Fruit fly (Drosophila melanogaster) whole organism, embryonic: ENCODE data around the gene CG15023.

ENCODE experiments used
- Asciz ChIP-seq: fragments of 200-800 bp; sonication (Bioruptor generic); optimal IDR thresholded peaks from 2 replicates; lab custom pipeline; 2017; ENCODE audit warnings: missing biosample characterization, mild to moderate bottlenecking, missing genetic modification characterization, missing genetic modification reagents
- BEAF-32 ChIP-seq: fragments of 200-800 bp; sonication (Bioruptor generic); optimal IDR thresholded peaks from 3 replicates; lab custom pipeline; 2017; ENCODE audit warnings: missing biosample characterization, missing genetic modification characterization, mild to moderate bottlenecking, moderate library complexity, missing genetic modification reagents
- C15 ChIP-seq: fragments of 200-800 bp; sonication (Bioruptor generic); IDR thresholded peaks from 3 replicates; pipeline ENCODE4 v1.3.6; 2022; ENCODE audit warnings: missing biosample characterization, missing genetic modification characterization
- CG10209 ChIP-seq: fragments of 200-800 bp; sonication (Bioruptor generic); optimal IDR thresholded peaks from 3 replicates; lab custom pipeline; 2017; ENCODE audit warnings: missing biosample characterization, mild to moderate bottlenecking, missing genetic modification characterization, missing genetic modification reagents
- CG12744 ChIP-seq: fragments of 200-800 bp; sonication (Bioruptor generic); optimal IDR thresholded peaks from 2 replicates; lab custom pipeline; 2016; ENCODE audit warnings: missing biosample characterization, missing genetic modification characterization
- CG13775 ChIP-seq: fragments of 200-800 bp; sonication (Bioruptor generic); optimal IDR thresholded peaks from 3 replicates; lab custom pipeline; 2017; ENCODE audit warnings: missing biosample characterization, mild to moderate bottlenecking, missing genetic modification characterization
- CG14710 ChIP-seq: fragments of 200-800 bp; sonication (Bioruptor generic); optimal IDR thresholded peaks from 3 replicates; lab custom pipeline; 2019; ENCODE audit warnings: missing biosample characterization, mild to moderate bottlenecking, missing genetic modification characterization, moderate library complexity
- CG15696 ChIP-seq: fragments of 200-800 bp; sonication (Bioruptor generic); optimal IDR thresholded peaks from 2 replicates; lab custom pipeline; 2019; ENCODE audit warnings: missing biosample characterization, mild to moderate bottlenecking, missing genetic modification characterization, moderate library complexity
- CG16863 ChIP-seq: fragments of 200-800 bp; sonication (Bioruptor generic); optimal IDR thresholded peaks from 3 replicates; lab custom pipeline; 2016; ENCODE audit warnings: missing biosample characterization, missing genetic modification characterization
- CG17359 ChIP-seq: fragments of 200-800 bp; sonication (Bioruptor generic); optimal IDR thresholded peaks from 3 replicates; lab custom pipeline; 2018; ENCODE audit warnings: missing biosample characterization, mild to moderate bottlenecking, missing genetic modification characterization, moderate library complexity
- CG17802 ChIP-seq: fragments of 200-800 bp; sonication (Bioruptor generic); optimal IDR thresholded peaks from 2 replicates; lab custom pipeline; 2018; ENCODE audit warnings: missing biosample characterization, mild to moderate bottlenecking, missing genetic modification characterization, moderate library complexity
- CG1832 ChIP-seq: fragments of 200-800 bp; sonication (Bioruptor generic); optimal IDR thresholded peaks from 2 replicates; lab custom pipeline; 2017; ENCODE audit warnings: missing biosample characterization, mild to moderate bottlenecking, missing genetic modification characterization, inconsistent platforms
- CG32772 ChIP-seq: fragments of 200-800 bp; sonication (Bioruptor generic); IDR thresholded peaks from 2 replicates; pipeline ENCODE4 v1.3.6; 2022; ENCODE audit warnings: missing biosample characterization, missing genetic modification characterization
- CG42726 ChIP-seq: fragments of 200-800 bp; sonication (Bioruptor generic); IDR thresholded peaks from 2 replicates; pipeline ENCODE4 v1.3.6; 2022; ENCODE audit warnings: missing biosample characterization, missing genetic modification characterization; ENCODE audit not compliant: partially characterized antibody
- CG4707 ChIP-seq: fragments of 200-800 bp; sonication (Bioruptor generic); optimal IDR thresholded peaks from 2 replicates; lab custom pipeline; 2018; ENCODE audit warnings: missing biosample characterization, mild to moderate bottlenecking, missing genetic modification characterization, moderate library complexity
- CG9876 ChIP-seq: fragments of 200-800 bp; sonication (Bioruptor generic); optimal IDR thresholded peaks from 2 replicates; lab custom pipeline; 2016; ENCODE audit warnings: missing biosample characterization, missing genetic modification characterization
- Ets65A ChIP-seq: fragments of 200-800 bp; sonication (Bioruptor generic); peaks from one replicate; lab custom pipeline; 2016; ENCODE audit warnings: missing biosample characterization, missing genetic modification characterization
- H15 ChIP-seq: fragments of 200-800 bp; sonication (Bioruptor generic); IDR thresholded peaks from 3 replicates; pipeline ENCODE4 v1.3.6; 2022; ENCODE audit warnings: missing biosample characterization, missing genetic modification characterization
- H2.0 ChIP-seq: fragments of 200-800 bp; sonication (Bioruptor generic); IDR thresholded peaks from 2 replicates; pipeline ENCODE4 v1.3.6; 2022; ENCODE audit warnings: missing biosample characterization, missing genetic modification characterization
- Hmx ChIP-seq: fragments of 200-800 bp; sonication (Bioruptor generic); optimal IDR thresholded peaks from 2 replicates; lab custom pipeline; 2016; ENCODE audit warnings: missing biosample characterization, missing genetic modification characterization
- Hr78 ChIP-seq, 2 experiments: fragments of 200-800 bp in 1 of 2; fragments of >200 bp in 1 of 2; sonication (Bioruptor generic) in 1 of 2; optimal IDR thresholded peaks; 2 replicates each; lab custom pipeline; 2017 to 2019; ENCODE audit warnings: missing biosample characterization in 2 of 2, missing genetic modification characterization in 2 of 2, mild to moderate bottlenecking in 1 of 2, moderate library complexity in 1 of 2
- Jarid2 ChIP-seq: fragments of 200-800 bp; sonication (Bioruptor generic); optimal IDR thresholded peaks from 3 replicates; lab custom pipeline; 2017; ENCODE audit warnings: mild to moderate bottlenecking, missing biosample characterization, missing genetic modification reagents, missing genetic modification characterization
- Kr ChIP-seq: fragments of 200-800 bp; sonication (Bioruptor generic); optimal IDR thresholded peaks from 2 replicates; lab custom pipeline; 2017; ENCODE audit warnings: missing biosample characterization, mild to moderate bottlenecking, missing genetic modification characterization
- Lim3 ChIP-seq: fragments of 200-800 bp; sonication (Bioruptor generic); IDR thresholded peaks from 2 replicates; pipeline ENCODE4 v1.3.6; 2022; ENCODE audit warnings: missing biosample characterization, missing genetic modification characterization
- MESR4 ChIP-seq: fragments of 200-800 bp; sonication (Bioruptor generic); optimal IDR thresholded peaks from 2 replicates; lab custom pipeline; 2018; ENCODE audit warnings: missing biosample characterization, mild to moderate bottlenecking, missing genetic modification characterization, moderate library complexity
- MTF-1 ChIP-seq: fragments of 200-800 bp; sonication (Bioruptor generic); optimal IDR thresholded peaks from 2 replicates; lab custom pipeline; 2018; ENCODE audit warnings: missing biosample characterization, mild to moderate bottlenecking, missing genetic modification characterization, borderline replicate concordance
- Nf-YC ChIP-seq: fragments of 200-800 bp; optimal IDR thresholded peaks from 3 replicates; lab custom pipeline; 2019; ENCODE audit warnings: missing biosample characterization, mild to moderate bottlenecking, missing genetic modification characterization, moderate library complexity
- NfI ChIP-seq: fragments of 200-800 bp; sonication (Bioruptor generic); optimal IDR thresholded peaks from 3 replicates; lab custom pipeline; 2018; ENCODE audit warnings: missing biosample characterization, mild to moderate bottlenecking, missing genetic modification characterization, moderate library complexity
- Ptx1 ChIP-seq: fragments of 200-800 bp; sonication (Bioruptor generic); IDR thresholded peaks from 2 replicates; pipeline ENCODE4 v1.3.6; 2022; ENCODE audit warnings: missing biosample characterization, missing genetic modification characterization
- Sry-β ChIP-seq: fragments of 200-800 bp; sonication (Bioruptor generic); optimal IDR thresholded peaks from 2 replicates; lab custom pipeline; 2018; ENCODE audit warnings: missing biosample characterization, mild to moderate bottlenecking, missing genetic modification characterization, moderate library complexity
- Sry-δ ChIP-seq: fragments of 200-800 bp; sonication (Bioruptor generic); optimal IDR thresholded peaks from 2 replicates; lab custom pipeline; 2016; ENCODE audit warnings: missing biosample characterization, missing genetic modification characterization
- bcd ChIP-seq: fragments of 200-800 bp; sonication (Bioruptor generic); optimal IDR thresholded peaks from 2 replicates; lab custom pipeline; 2017; ENCODE audit warnings: missing biosample characterization, mild to moderate bottlenecking, missing genetic modification characterization
- bowl ChIP-seq: fragments of 200-800 bp; sonication (Bioruptor generic); IDR thresholded peaks from 2 replicates; pipeline ENCODE4 v1.3.6; 2022; ENCODE audit warnings: missing biosample characterization, missing genetic modification characterization
- chm ChIP-seq: fragments of 200-800 bp; sonication (Bioruptor generic); IDR thresholded peaks from 2 replicates; pipeline ENCODE4 v1.3.6; 2022; ENCODE audit warnings: missing biosample characterization, missing genetic modification characterization
- danr ChIP-seq: fragments of 200-800 bp; sonication (Bioruptor generic); IDR thresholded peaks from 2 replicates; pipeline ENCODE4 v1.3.6; 2022; ENCODE audit warnings: missing biosample characterization, missing genetic modification characterization
- dmrt99B ChIP-seq: fragments of 200-800 bp; sonication (Bioruptor generic); optimal IDR thresholded peaks from 2 replicates; lab custom pipeline; 2018; ENCODE audit warnings: missing biosample characterization, mild to moderate bottlenecking, missing genetic modification characterization, moderate library complexity
- fd102C ChIP-seq: fragments of 200-800 bp; sonication (Bioruptor generic); optimal IDR thresholded peaks from 2 replicates; lab custom pipeline; 2018; ENCODE audit warnings: missing biosample characterization, mild to moderate bottlenecking, missing genetic modification characterization, moderate library complexity
- gce ChIP-seq: fragments of 200-800 bp; sonication (Bioruptor generic); IDR thresholded peaks from 3 replicates; pipeline ENCODE4 v1.3.6; 2022; ENCODE audit warnings: missing biosample characterization, missing genetic modification characterization
- grn ChIP-seq: fragments of 200-800 bp; sonication (Bioruptor generic); optimal IDR thresholded peaks from 3 replicates; lab custom pipeline; 2017; ENCODE audit warnings: missing biosample characterization, missing genetic modification characterization
- her ChIP-seq: fragments of 200-800 bp; sonication (Bioruptor generic); optimal IDR thresholded peaks from 2 replicates; lab custom pipeline; 2016; ENCODE audit warnings: missing biosample characterization, missing genetic modification characterization
- insv ChIP-seq, 2 experiments: fragments of 200-800 bp; sonication (Bioruptor generic); optimal IDR thresholded peaks; 3 replicates each; lab custom pipeline; 2016 to 2018; ENCODE audit warnings: missing biosample characterization in 2 of 2, missing genetic modification characterization in 2 of 2
- kah ChIP-seq: fragments of 200-800 bp; sonication (Bioruptor generic); optimal IDR thresholded peaks from 2 replicates; lab custom pipeline; 2018; ENCODE audit warnings: missing biosample characterization, mild to moderate bottlenecking, missing genetic modification characterization
- klu ChIP-seq: fragments of 200-800 bp; sonication (Bioruptor generic); IDR thresholded peaks from 2 replicates; pipeline ENCODE4 v1.3.6; 2022; ENCODE audit warnings: missing biosample characterization, missing genetic modification characterization
- lab ChIP-seq: fragments of 200-800 bp; sonication (Bioruptor generic); optimal IDR thresholded peaks from 3 replicates; lab custom pipeline; 2017; ENCODE audit warnings: missing biosample characterization, missing genetic modification characterization, mild to moderate bottlenecking, moderate library complexity, missing genetic modification reagents
- odd ChIP-seq: fragments of 200-800 bp; sonication (Bioruptor generic); optimal IDR thresholded peaks from 2 replicates; lab custom pipeline; 2017; ENCODE audit warnings: missing biosample characterization, mild to moderate bottlenecking, missing genetic modification characterization
- psq ChIP-seq: fragments of 200-800 bp; sonication (Bioruptor generic); optimal IDR thresholded peaks from 2 replicates; lab custom pipeline; 2017; ENCODE audit warnings: missing biosample characterization, missing genetic modification characterization
- scrt ChIP-seq: fragments of 200-800 bp; sonication (Bioruptor generic); optimal IDR thresholded peaks from 2 replicates; lab custom pipeline; 2018; ENCODE audit warnings: missing biosample characterization, mild to moderate bottlenecking, missing genetic modification characterization, moderate library complexity
- sr ChIP-seq: fragments of 200-800 bp; sonication (Bioruptor generic); IDR thresholded peaks from 3 replicates; pipeline ENCODE4 v1.3.6; 2022; ENCODE audit warnings: missing biosample characterization, missing genetic modification characterization
- tin ChIP-seq: fragments of 200-800 bp; sonication (Bioruptor generic); optimal IDR thresholded peaks from 3 replicates; lab custom pipeline; 2016; ENCODE audit warnings: missing biosample characterization, missing genetic modification characterization
- zfh1 ChIP-seq: fragments of 200-800 bp; sonication (Bioruptor generic); IDR thresholded peaks from 3 replicates; pipeline ENCODE4 v1.3.6; 2022; ENCODE audit warnings: missing biosample characterization, missing genetic modification characterization

CG15023 gene

dm6 chr3L:4412974-4413373, 48.3 kb downstream of the CG15023 start (continued):
- TF ChIP-seq CG14710 (no peak), BEAF-32 (GFP tag; lab: Kevin White, UChicago) (no peak), Lim3 (GFP tag; lab: Robert Waterston, UW) (0 out of 2 replicates have a peak, but pooled peaks have one; percentile 22), chm (GFP tag; lab: Robert Waterston, UW) (no peak), bowl (GFP tag; lab: Robert Waterston, UW) (no peak; the same call in 1 of the 2 replicates), sr (0 out of 3 replicates have a peak, but pooled peaks have one; percentile 18), tin (peak; percentile 3), CG13775 (GFP tag; lab: Kevin White, UChicago) (peak; percentile 34), CG12744 (no peak), CG10209 (GFP tag; lab: Kevin White, UChicago) (no peak), kah (no peak), Ptx1 (GFP tag; lab: Robert Waterston, UW) (peak; percentile 68), Hmx (GFP tag; lab: Kevin White, UChicago) (peak; percentile 57), CG42726 (GFP tag; lab: Robert Waterston, UW) (no peak), her (GFP tag; lab: Kevin White, UChicago) (no peak), H2.0 (peak; percentile 70), grn (GFP tag; lab: Kevin White, UChicago) (no peak), H15 (no peak), Asciz (GFP tag; lab: Kevin White, UChicago) (no peak), psq (no peak), insv (GFP tag; optimal IDR thresholded peaks at IDR 0.05; lab: Kevin White, UChicago) (no peak), C15 (0 out of 3 replicates have a peak, but pooled peaks have one; percentile 39), CG15696 (no peak), CG16863 (no peak), CG32772 (GFP tag; lab: Robert Waterston, UW) (no peak), lab (GFP tag; lab: Kevin White, UChicago) (peak; percentile 56), MTF-1 (no peak), dmrt99B (tag; lab: Kevin White, UChicago) (peak; percentile 35), CG4707 (GFP tag; lab: Kevin White, UChicago) (no peak), klu (peak; percentile 50; the same call in 1 of the 2 replicates), CG17359 (tag; lab: Kevin White, UChicago) (peak; percentile 26), Ets65A (GFP tag; lab: Kevin White, UChicago) (peak; percentile 78), CG9876 (GFP tag; lab: Kevin White, UChicago) (no peak), MESR4 (no peak), Hr78 (GFP tag; optimal IDR thresholded peaks at IDR 0.05; lab: Kevin White, UChicago) (no peak), Sry-β (no peak), danr (0 out of 2 replicates have a peak, but pooled peaks have one; percentile 16), Sry-δ (GFP tag; lab: Kevin White, UChicago) (no peak), NfI (GFP tag; lab: Kevin White, UChicago) (peak; percentile 56), zfh1 (GFP tag; lab: Robert Waterston, UW) (0 out of 3 replicates have a peak, but pooled peaks have one; percentile 26), Nf-YC (tag; lab: Kevin White, UChicago) (no peak), Jarid2 (GFP tag; lab: Kevin White, UChicago) (peak; percentile 5), fd102C (GFP tag; lab: Kevin White, UChicago) (no peak), odd (no peak), CG1832 (GFP tag; lab: Kevin White, UChicago) (no peak), gce (GFP tag; lab: Robert Waterston, UW) (peak; percentile 39; the same call in 1 of the 3 replicates), scrt (GFP tag; lab: Kevin White, UChicago) (no peak), Kr (GFP tag; lab: Kevin White, UChicago) (no peak), bcd (GFP tag; lab: Kevin White, UChicago) (peak; percentile 37), CG17802 (tag; lab: Kevin White, UChicago) (no peak)
